Worm (Caenorhabditis elegans) whole organism, L4/young adult: Measurements from ENCODE around the gene F48F7.6.
A peak's percentile ranks its signal among the peaks of the same experiment; 100 is the strongest.
"Not testable (repeated sequence)": the region's sequence is repeated elsewhere in the genome, so short reads cannot be mapped to it uniquely, and the experiment has no call there.

ENCODE experiments used
- W03F9.2 ChIP-seq: fragments of 150-350 bp; optimal IDR thresholded peaks from 2 replicates; lab custom pipeline; 2014; ENCODE audit warnings: missing biosample characterization, missing genetic modification characterization
- dao-5 ChIP-seq: sonication (generic microtip); optimal IDR thresholded peaks from 2 replicates; lab custom pipeline; 2016; ENCODE audit warnings: missing genotype, missing genetic modification characterization, moderate library complexity, missing compliant biosample characterization
- him-1 ChIP-seq: sonication (generic microtip); optimal IDR thresholded peaks from 2 replicates; lab custom pipeline; 2016; ENCODE audit warnings: missing genotype, missing genetic modification reagents, missing genetic modification characterization, missing compliant biosample characterization

Gene F48F7.6

DNA sequence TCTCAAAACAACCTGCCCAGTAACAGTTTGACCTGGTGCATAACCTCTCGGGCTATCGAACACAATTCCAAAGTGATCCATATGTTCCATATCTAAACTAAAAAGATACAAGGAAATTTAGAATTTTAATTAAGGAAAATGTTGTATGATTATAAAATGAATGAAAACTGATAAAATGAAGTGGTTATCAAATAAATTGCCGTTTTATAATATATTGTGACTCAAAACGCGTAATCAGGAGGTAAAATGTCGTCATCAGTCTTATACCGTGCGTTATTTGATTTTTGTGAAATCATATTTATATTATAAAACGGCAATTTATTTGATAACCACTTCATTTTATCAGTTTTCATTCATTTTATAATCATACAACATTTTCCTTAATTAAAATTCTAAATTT, 2.8 kb downstream of the F48F7.6 start, which contains the start of gene arrd-24:
Gene arrd-24, minus strand, starts transcription at position 101 of the 400 bp plus-strand sequence.
- TF ChIP-seq dao-5; him-1 (tag; lab: Kevin White, UChicago); W03F9.2 (tag; lab: Kevin White, UChicago): not testable (repeated sequence)

ce11 chrX:13986307-13986706, 8.7 kb downstream of the F48F7.6 start, which contains the start of gene irld-24:
Gene irld-24 (plus strand): TSS chrX:13986607.
- TF ChIP-seq him-1 (tag; lab: Kevin White, UChicago): no peak
- no peak for TF ChIP-seq dao-5
- no peak for TF ChIP-seq W03F9.2 (tag; lab: Kevin White, UChicago)

ce11 chrX:13990680-13991079, 13.1 kb downstream of the F48F7.6 start, which contains the start of gene C31E10.11:
Gene C31E10.11 (minus strand): TSS chrX:13990780.
- no peak for TF ChIP-seq dao-5
- no peak for TF ChIP-seq W03F9.2 (tag; lab: Kevin White, UChicago)
- no peak for TF ChIP-seq him-1 (tag; lab: Kevin White, UChicago)

- TF ChIP-seq W03F9.2 (tag; lab: Kevin White, UChicago) (no peak), dao-5 (no peak), him-1 (tag; lab: Kevin White, UChicago) (no peak)
Observed at ce11 chrX:13995803-13996388, 18.3 kb downstream of the F48F7.6 start, which contains the start of the genes C31E10.5 and C31E10.6. Gene C31E10.5 (minus strand): TSS chrX:13995834. Gene C31E10.6 (plus strand): TSS chrX:13996338.

ce11 chrX:14000198-14000748, 22.6 kb downstream of the F48F7.6 start:
- TF ChIP-seq dao-5 (no peak), him-1 (tag; lab: Kevin White, UChicago) (no peak), W03F9.2 (tag; lab: Kevin White, UChicago) (no peak)

DNA sequence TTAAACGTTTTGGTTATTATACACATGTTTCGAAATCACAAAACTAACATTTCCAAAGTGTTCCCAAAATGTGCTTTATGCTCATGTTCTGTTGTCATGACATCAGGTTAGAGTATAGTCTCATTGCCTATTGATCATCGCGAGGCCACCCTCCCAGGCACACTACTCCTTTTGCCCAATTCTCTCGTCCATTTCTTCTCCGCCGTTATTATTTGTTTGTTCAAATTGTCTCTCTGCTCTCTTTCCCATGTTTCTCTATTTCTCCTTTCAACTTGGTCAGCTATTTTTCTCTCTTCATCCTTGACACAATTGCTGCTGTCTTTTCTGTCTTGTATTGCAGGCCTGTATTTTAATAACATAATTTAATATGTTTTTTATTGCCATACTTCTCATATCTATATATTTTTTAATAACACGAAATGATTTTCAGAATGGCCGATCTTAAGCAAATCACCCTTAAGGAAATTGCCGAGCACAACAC, 23.9 kb downstream of the F48F7.6 start, which contains the start of gene cytb-5.1:
Gene cytb-5.1, plus strand, starts transcription at position 431 of the 481 bp plus-strand sequence.
- TF ChIP-seq W03F9.2 (tag; lab: Kevin White, UChicago) (no peak), dao-5 (no peak), him-1 (tag; lab: Kevin White, UChicago) (no peak)

DNA sequence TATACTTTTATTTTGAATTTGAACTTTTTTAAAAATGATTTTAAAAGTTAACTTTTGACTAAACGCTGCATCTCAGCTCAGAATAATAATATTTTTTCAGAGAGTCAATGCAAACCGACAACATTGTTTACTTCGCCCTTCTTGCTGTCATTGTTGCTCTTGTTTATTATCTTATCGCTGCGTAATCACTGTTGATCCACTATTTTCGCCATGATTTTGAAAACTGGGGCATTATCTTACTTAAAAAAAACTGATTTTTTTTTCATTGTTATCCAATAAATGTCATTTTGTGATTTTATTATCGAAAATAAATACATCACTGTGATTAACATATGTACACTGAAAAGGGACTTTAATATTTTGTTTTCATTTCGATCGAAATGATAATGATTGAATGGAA, 25.1 kb downstream of the F48F7.6 start:
- TF ChIP-seq dao-5 (no peak), W03F9.2 (tag; lab: Kevin White, UChicago) (no peak), him-1 (tag; lab: Kevin White, UChicago) (no peak)

DNA sequence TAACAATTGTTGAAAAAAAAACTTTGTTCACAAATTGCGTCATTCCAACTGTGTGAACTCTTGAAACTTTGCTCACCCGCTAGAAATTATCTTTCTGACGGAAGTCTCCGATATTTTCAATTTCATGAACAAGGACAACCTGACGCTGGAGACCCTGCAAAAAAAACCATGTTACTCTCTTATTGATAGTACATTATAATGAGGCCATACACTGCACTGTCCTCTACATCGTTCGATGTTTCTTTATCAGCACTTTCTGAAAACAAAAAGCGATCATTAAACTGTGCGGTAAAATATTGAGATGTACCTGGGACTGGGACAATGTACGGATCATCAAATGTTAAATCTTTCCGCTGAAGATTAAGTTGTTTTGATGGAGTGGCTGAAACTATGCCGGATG, 25.9 kb downstream of the F48F7.6 start:
- TF ChIP-seq dao-5: no peak
- TF ChIP-seq W03F9.2 (tag; lab: Kevin White, UChicago): no peak
- no peak for TF ChIP-seq him-1 (tag; lab: Kevin White, UChicago)

- no peak for TF ChIP-seq W03F9.2 (tag; lab: Kevin White, UChicago)
- TF ChIP-seq him-1 (tag; lab: Kevin White, UChicago): no peak
Observed at ce11 chrX:14008130-14008529, 30.5 kb downstream of the F48F7.6 start.

DNA sequence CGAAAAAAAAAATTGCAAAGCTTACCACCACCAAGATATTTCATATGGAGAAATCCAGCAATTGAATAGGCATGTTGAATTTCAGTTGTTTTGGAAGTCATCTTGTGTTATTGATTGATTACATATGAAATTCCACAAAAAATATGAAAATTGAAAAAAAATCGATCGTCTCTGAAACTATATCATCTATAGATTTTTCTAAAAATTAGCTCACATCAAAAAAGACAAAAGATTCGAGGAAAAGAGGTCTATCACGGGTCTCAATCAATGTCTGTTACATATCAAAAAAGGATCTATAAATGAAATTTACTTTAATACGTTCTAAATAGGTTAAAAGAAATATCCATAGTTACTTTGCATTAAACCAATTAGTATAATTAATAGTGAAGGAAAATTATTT, 34.8 kb downstream of the F48F7.6 start, which contains the start of gene tbc-19:
Gene tbc-19, minus strand, starts transcription at position 101 of the 400 bp plus-strand sequence.
- TF ChIP-seq W03F9.2 (tag; lab: Kevin White, UChicago) (no peak), dao-5 (no peak), him-1 (tag; lab: Kevin White, UChicago) (no peak)

- no peak for TF ChIP-seq him-1 (tag; lab: Kevin White, UChicago)
Observed at ce11 chrX:14015366-14015765, 37.7 kb downstream of the F48F7.6 start, which contains the start of gene C04C11.25. Gene C04C11.25 (minus strand): TSS chrX:14015466.

DNA sequence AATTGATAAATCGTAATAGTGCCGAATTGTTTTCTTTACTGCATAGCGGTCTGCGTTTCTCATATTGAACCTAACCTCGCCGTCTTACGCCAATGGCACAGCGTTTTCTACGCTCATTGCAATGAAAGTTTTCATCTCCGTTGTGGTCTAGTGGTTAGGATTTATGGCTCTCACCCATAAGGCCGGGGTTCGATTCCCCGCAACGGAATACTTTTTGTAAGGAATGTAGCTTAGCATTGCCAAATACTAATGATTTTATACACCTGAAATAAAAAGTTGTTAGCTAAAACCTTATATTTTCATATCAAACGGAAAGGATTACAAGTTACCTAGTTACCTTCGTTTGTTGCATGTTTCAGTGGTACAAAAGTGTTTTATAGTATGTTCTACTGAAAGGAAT, 38.2 kb downstream of the F48F7.6 start:
- TF ChIP-seq W03F9.2 (tag; lab: Kevin White, UChicago) (peak; percentile 59), dao-5 (peak; percentile 73), him-1 (tag; lab: Kevin White, UChicago) (peak; percentile 95)

DNA sequence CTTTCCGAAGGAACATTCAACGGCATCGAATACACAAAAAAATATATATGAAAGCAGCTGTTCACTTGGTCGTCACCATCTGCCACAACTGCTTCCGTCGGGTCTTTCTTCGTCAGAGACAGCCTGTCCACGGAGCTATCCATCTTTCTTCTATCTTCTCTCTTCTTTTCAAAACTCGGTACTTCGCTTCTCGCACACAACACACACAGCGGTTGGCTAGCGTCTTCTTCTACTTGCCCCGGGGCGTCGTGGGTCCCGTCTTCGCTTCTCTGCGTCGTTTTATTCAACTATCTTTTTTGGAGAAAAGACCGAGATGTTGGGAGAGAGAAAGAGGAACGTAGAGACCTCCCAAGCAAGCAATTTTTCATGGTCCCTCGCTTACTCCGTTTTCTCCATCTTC, 39.1 kb downstream of the F48F7.6 start:
- TF ChIP-seq W03F9.2 (tag; lab: Kevin White, UChicago) (no peak), him-1 (tag; lab: Kevin White, UChicago) (peak; percentile 82)

DNA sequence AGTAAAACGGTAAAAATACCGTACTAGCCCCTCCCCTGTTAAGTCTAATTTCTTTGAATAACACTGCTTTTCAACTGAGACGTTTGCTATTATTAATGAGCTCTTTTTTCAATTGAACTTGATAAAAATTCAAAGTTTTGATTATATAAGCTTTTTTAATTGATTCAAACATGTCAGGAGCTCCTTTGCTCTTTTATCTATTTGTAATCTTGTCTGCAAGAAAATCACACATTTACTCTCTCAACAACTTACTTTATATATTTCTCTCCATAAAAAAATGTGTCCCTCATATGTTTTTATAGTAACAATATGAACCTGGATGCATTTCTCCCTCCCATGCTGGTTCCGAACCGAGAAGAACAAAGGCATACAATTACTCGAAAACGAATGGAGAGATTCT, 42.7 kb downstream of the F48F7.6 start, which contains the start of gene C04C11.1:
Gene C04C11.1, plus strand, starts transcription at position 301 of the 400 bp plus-strand sequence.
- TF ChIP-seq him-1 (tag; lab: Kevin White, UChicago) (no peak), W03F9.2 (tag; lab: Kevin White, UChicago) (no peak), dao-5 (no peak)
